Worm (Caenorhabditis elegans) whole organism, L4/young adult: Measurements from ENCODE around the gene rde-1.

Source experiments
- W03F9.2 ChIP-seq: fragments of 150-350 bp; optimal IDR thresholded peaks from 2 replicates; lab custom pipeline; 2014; ENCODE audit warnings: missing biosample characterization, missing genetic modification characterization
- dao-5 ChIP-seq: sonication (generic microtip); optimal IDR thresholded peaks from 2 replicates; lab custom pipeline; 2016; ENCODE audit warnings: missing genotype, missing genetic modification characterization, moderate library complexity, missing compliant biosample characterization
- him-1 ChIP-seq: sonication (generic microtip); optimal IDR thresholded peaks from 2 replicates; lab custom pipeline; 2016; ENCODE audit warnings: missing genotype, missing genetic modification reagents, missing genetic modification characterization, missing compliant biosample characterization

- TF ChIP-seq dao-5 (tag; lab: Kevin White, UChicago), result no peak
- TF ChIP-seq him-1 (tag; lab: Kevin White, UChicago), result no peak
- no peak for TF ChIP-seq W03F9.2 (tag; lab: Kevin White, UChicago)
Measured at ce11 chrV:10031384-10032171, 40.1 kb upstream of the rde-1 start.
